Fruit fly (Drosophila melanogaster): Measurements from ENCODE around the gene CG43693.

dm6 chr3L:10986613-10987012 lies 64.6 kb downstream of the CG43693 start:
- no peak for TF ChIP-seq CG8478 (optimal IDR thresholded peaks at IDR 0.05)
- no peak for TF ChIP-seq CTCF (optimal IDR thresholded peaks at IDR 0.05)
